Fruit fly (Drosophila melanogaster): ENCODE data around the gene CG46394.

Gene CG46394

DNA sequence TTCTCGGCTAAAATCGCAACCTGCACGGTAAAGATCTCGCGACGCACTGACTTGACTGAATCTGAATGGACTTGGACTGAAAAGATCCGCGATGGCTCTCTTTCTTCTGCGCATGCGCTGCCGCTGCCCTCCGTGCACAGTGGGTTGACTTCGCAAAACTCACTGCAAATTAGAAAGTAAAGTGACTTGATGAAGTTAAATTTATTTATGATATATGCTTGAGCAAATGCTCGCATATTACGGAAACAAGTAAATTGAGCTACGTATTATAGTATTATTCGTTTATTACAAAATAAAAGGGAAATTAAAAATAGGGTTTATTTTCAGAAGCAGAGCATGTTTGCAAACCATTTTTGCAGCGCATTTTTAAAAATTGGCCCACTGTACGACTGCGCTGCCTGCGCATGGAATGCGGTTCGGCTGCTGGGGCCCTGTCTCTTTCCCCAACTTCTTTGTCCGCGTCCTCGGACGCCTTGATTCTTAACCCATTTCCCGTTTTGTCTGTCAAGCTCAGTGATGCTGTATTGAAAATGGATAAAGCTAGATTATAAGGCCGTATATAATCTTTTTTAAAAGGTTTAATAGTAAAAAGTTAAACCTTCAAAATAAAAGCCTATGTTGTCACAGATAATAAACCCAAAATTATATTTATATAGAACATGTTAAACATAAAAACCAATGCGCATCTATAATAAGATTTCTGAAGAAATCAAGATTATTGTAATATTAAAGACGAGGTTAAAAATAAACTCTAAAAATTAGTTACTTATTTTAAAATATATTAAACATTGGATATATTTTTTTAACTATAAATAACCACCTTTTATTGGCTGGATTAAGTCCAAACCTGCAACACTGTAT is 12.2 kb upstream of the CG46394 start, which contains the start of gene rt (continued):
- TF ChIP-seq Ssrp (tag; optimal IDR thresholded peaks at IDR 0.05) (peak; percentile 68), CG8089 (GFP tag; optimal IDR thresholded peaks at IDR 0.05) (no peak), prd (optimal IDR thresholded peaks at IDR 0.05) (no peak), prd (GFP tag; IDR thresholded peaks at IDR 0.05) (peak; percentile 61; the same call in 2 of the 3 replicates), Dll (GFP tag; IDR thresholded peaks at IDR 0.05; ENCODE audit: partially characterized antibody) (no peak), salm (tag; optimal IDR thresholded peaks at IDR 0.05) (peak; percentile 29), Fer3 (tag; optimal IDR thresholded peaks at IDR 0.05) (peak; percentile 22), kah (GFP tag; optimal IDR thresholded peaks at IDR 0.05) (no peak), Nf-YC (tag; optimal IDR thresholded peaks at IDR 0.05) (peak; percentile 21), nerfin-1 (tag; optimal IDR thresholded peaks at IDR 0.05) (peak; percentile 70), CG2120 (GFP tag; optimal IDR thresholded peaks at IDR 0.05) (no peak), lilli (GFP tag; optimal IDR thresholded peaks at IDR 0.05) (peak; percentile 47), CG6654 (GFP tag; optimal IDR thresholded peaks at IDR 0.05) (no peak), CG4424 (GFP tag; optimal IDR thresholded peaks at IDR 0.05) (peak; percentile 66), CG13424 (tag; optimal IDR thresholded peaks at IDR 0.05) (peak; percentile 70), nerfin-2 (GFP tag; IDR thresholded peaks at IDR 0.05; ENCODE audit: partially characterized antibody) (no peak), B-H1 (GFP tag; IDR thresholded peaks at IDR 0.05) (peak; percentile 26; the same call in 1 of the 3 replicates), Fer1 (GFP tag; optimal IDR thresholded peaks at IDR 0.05) (peak; percentile 40), CG10267 (tag; optimal IDR thresholded peaks at IDR 0.05) (peak; percentile 62), Hsf (GFP tag; optimal IDR thresholded peaks at IDR 0.05) (peak; percentile 63), hbn (GFP tag; IDR thresholded peaks at IDR 0.05; ENCODE audit: partially characterized antibody) (no peak), Kr (GFP tag; optimal IDR thresholded peaks at IDR 0.05) (no peak), cad (GFP tag; optimal IDR thresholded peaks at IDR 0.05) (no peak), fd3F (GFP tag; optimal IDR thresholded peaks at IDR 0.05) (no peak), fd96Cb (tag; optimal IDR thresholded peaks at IDR 0.05) (peak; percentile 60), CG12391 (tag; optimal IDR thresholded peaks at IDR 0.05) (peak; percentile 59), bab2 (GFP tag; optimal IDR thresholded peaks at IDR 0.05) (peak; percentile 14), sens-2 (GFP tag; IDR thresholded peaks at IDR 0.05) (peak; percentile 27; the same call in 1 of the 2 replicates), nmo (GFP tag; optimal IDR thresholded peaks at IDR 0.05) (peak; percentile 69), crp (GFP tag; optimal IDR thresholded peaks at IDR 0.05) (no peak), Eip74EF (GFP tag; optimal IDR thresholded peaks at IDR 0.05) (peak in 1 of 2 experiments; percentile 11), CG4820 (GFP tag; optimal IDR thresholded peaks at IDR 0.05) (peak; percentile 48), chn (GFP tag; optimal IDR thresholded peaks at IDR 0.05) (peak; percentile 55), trem (tag; optimal IDR thresholded peaks at IDR 0.05) (peak; percentile 61), cg (GFP tag; optimal IDR thresholded peaks at IDR 0.05) (no peak), Meics (GFP tag; optimal IDR thresholded peaks at IDR 0.05) (peak; percentile 29), Pdp1 (GFP tag; optimal IDR thresholded peaks at IDR 0.05) (peak; percentile 1 to 14), CG15073 (GFP tag; optimal IDR thresholded peaks at IDR 0.05) (no peak), Asciz (GFP tag; optimal IDR thresholded peaks at IDR 0.05) (peak; percentile 24), MTF-1 (GFP tag; optimal IDR thresholded peaks at IDR 0.05; ENCODE audit: borderline replicate concordance) (peak; percentile 13), chinmo (GFP tag; IDR thresholded peaks at IDR 0.05; ENCODE audit: partially characterized antibody) (0 out of 4 replicates have a peak, but pooled peaks have one; percentile 29), D19A (tag; optimal IDR thresholded peaks at IDR 0.05) (peak; percentile 58), E2f1 (GFP tag; IDR thresholded peaks at IDR 0.05) (0 out of 2 replicates have a peak, but pooled peaks have one; percentile 51), Ada2b (GFP tag; IDR thresholded peaks at IDR 0.05) (0 out of 2 replicates have a peak, but pooled peaks have one; percentile 32), Hr51 (GFP tag; optimal IDR thresholded peaks at IDR 0.05) (peak in 1 of 2 experiments; percentile 58), psq (GFP tag; optimal IDR thresholded peaks at IDR 0.05) (peak; percentile 9), CG13775 (GFP tag; optimal IDR thresholded peaks at IDR 0.05) (peak; percentile 53)

Data from whole organism, embryonic.